Worm (Caenorhabditis elegans) whole organism, L2 larva: Measurements from ENCODE around the gene nhr-15.

ENCODE experiments used
- F13H6.1 ChIP-seq: sonication (generic microtip); optimal IDR thresholded peaks from 2 replicates; lab custom pipeline; 2016; ENCODE audit warnings: missing genetic modification characterization, missing compliant biosample characterization
- ZK546.5 ChIP-seq: sonication (generic microtip); optimal IDR thresholded peaks from 2 replicates; lab custom pipeline; 2017; ENCODE audit warnings: missing biosample characterization, missing genetic modification characterization
- alr-1 ChIP-seq: fragments of 150-350 bp; optimal IDR thresholded peaks from 2 replicates; lab custom pipeline; 2014; ENCODE audit warnings: missing biosample characterization, missing genetic modification characterization
- aly-2 ChIP-seq: fragments of 150-350 bp; optimal IDR thresholded peaks from 2 replicates; lab custom pipeline; 2014; ENCODE audit warnings: missing biosample characterization, missing genetic modification characterization
- ama-1 ChIP-seq: fragments of 150-350 bp; optimal IDR thresholded peaks from 2 replicates; lab custom pipeline; 2018; ENCODE audit warnings: inconsistent platforms
- ceh-16 ChIP-seq: fragments of 150-350 bp; optimal IDR thresholded peaks from 2 replicates; lab custom pipeline; 2014; ENCODE audit warnings: missing biosample characterization, missing genetic modification characterization
- ceh-82 ChIP-seq: fragments of 150-350 bp; optimal IDR thresholded peaks from 2 replicates; lab custom pipeline; 2014; ENCODE audit warnings: missing biosample characterization, missing genetic modification characterization
- crh-2 ChIP-seq: sonication (generic microtip); optimal IDR thresholded peaks from 2 replicates; lab custom pipeline; 2017; ENCODE audit warnings: missing biosample characterization, missing genetic modification characterization
- dmd-4 ChIP-seq: sonication (generic microtip); optimal IDR thresholded peaks from 2 replicates; lab custom pipeline; 2017; ENCODE audit warnings: missing biosample characterization, missing genetic modification characterization
- elt-3 ChIP-seq: sonication (generic microtip); optimal IDR thresholded peaks from 2 replicates; lab custom pipeline; 2017; ENCODE audit warnings: missing biosample characterization, missing genetic modification characterization
- fos-1 ChIP-seq: fragments of 150-350 bp; optimal IDR thresholded peaks from 2 replicates; lab custom pipeline; 2014; ENCODE audit warnings: missing biosample characterization, missing genetic modification characterization
- gmeb-1 ChIP-seq: fragments of 150-350 bp; optimal IDR thresholded peaks from 2 replicates; lab custom pipeline; 2014; ENCODE audit warnings: missing biosample characterization, missing genetic modification characterization
- lin-39 ChIP-seq: fragments of 150-350 bp; optimal IDR thresholded peaks from 2 replicates; lab custom pipeline; 2014; ENCODE audit warnings: missing biosample characterization, missing genetic modification reagents, missing genetic modification characterization
- lsy-2 ChIP-seq, 2 experiments: fragments of 150-350 bp in 1 of 2; sonication (generic microtip) in 1 of 2; optimal IDR thresholded peaks; 2 replicates each; lab custom pipeline; 2014 to 2017; ENCODE audit warnings: missing biosample characterization in 2 of 2, missing genetic modification characterization in 2 of 2
- mab-5 ChIP-seq: fragments of 150-350 bp; optimal IDR thresholded peaks from 2 replicates; lab custom pipeline; 2014; ENCODE audit warnings: missing biosample characterization, missing genetic modification characterization
- mbf-1 ChIP-seq: sonication (generic microtip); optimal IDR thresholded peaks from 2 replicates; lab custom pipeline; 2017; ENCODE audit warnings: missing biosample characterization, missing genetic modification characterization
- mdl-1 ChIP-seq, 2 experiments: fragments of 150-350 bp in 1 of 2; sonication (generic microtip) in 1 of 2; optimal IDR thresholded peaks; 2 replicates each; lab custom pipeline; 2017; ENCODE audit warnings: missing biosample characterization in 2 of 2, missing genetic modification characterization in 2 of 2
- nhr-10 ChIP-seq: sonication (generic microtip); optimal IDR thresholded peaks from 2 replicates; lab custom pipeline; 2017; ENCODE audit warnings: missing biosample characterization, missing genetic modification characterization
- nhr-11 ChIP-seq: fragments of 150-350 bp; optimal IDR thresholded peaks from 2 replicates; lab custom pipeline; 2014; ENCODE audit warnings: missing biosample characterization, missing genetic modification characterization
- nhr-12 ChIP-seq: fragments of 150-350 bp; optimal IDR thresholded peaks from 2 replicates; lab custom pipeline; 2014; ENCODE audit warnings: missing biosample characterization, missing genetic modification characterization
- nhr-129 ChIP-seq: fragments of 150-350 bp; optimal IDR thresholded peaks from 2 replicates; lab custom pipeline; 2014; ENCODE audit warnings: missing biosample characterization, missing genetic modification characterization
- nhr-21 ChIP-seq: fragments of 150-350 bp; optimal IDR thresholded peaks from 2 replicates; lab custom pipeline; 2014; ENCODE audit warnings: missing biosample characterization, missing genetic modification characterization
- nhr-23 ChIP-seq: fragments of 150-350 bp; optimal IDR thresholded peaks from 2 replicates; lab custom pipeline; 2014; ENCODE audit warnings: missing biosample characterization, missing genetic modification reagents, missing genetic modification characterization
- nhr-25 ChIP-seq: fragments of 150-350 bp; sonication (generic microtip); optimal IDR thresholded peaks from 3 replicates; lab custom pipeline; 2014; ENCODE audit warnings: missing biosample characterization, missing genetic modification characterization
- nhr-6 ChIP-seq: fragments of 150-350 bp; optimal IDR thresholded peaks from 2 replicates; lab custom pipeline; 2014; ENCODE audit warnings: missing biosample characterization, missing genetic modification characterization
- skn-1 ChIP-seq: sonication (generic microtip); optimal IDR thresholded peaks from 2 replicates; lab custom pipeline; 2017; ENCODE audit warnings: missing biosample characterization, missing genetic modification characterization
- sma-3 ChIP-seq: sonication (generic microtip); optimal IDR thresholded peaks from 2 replicates; lab custom pipeline; 2016; ENCODE audit warnings: missing genetic modification reagents, missing genetic modification characterization, missing compliant biosample characterization
- sma-9 ChIP-seq, 2 experiments: fragments of 150-350 bp in 1 of 2; sonication (generic microtip) in 1 of 2; optimal IDR thresholded peaks; 2 replicates each; lab custom pipeline; 2014 to 2016; ENCODE audit warnings: missing genetic modification characterization in 2 of 2, mild to moderate bottlenecking in 1 of 2, missing biosample characterization in 1 of 2, missing compliant biosample characterization in 1 of 2, missing genetic modification reagents in 1 of 2, moderate library complexity in 1 of 2
- snpc-4 ChIP-seq: fragments of 150-350 bp; optimal IDR thresholded peaks from 2 replicates; lab custom pipeline; 2014; ENCODE audit warnings: missing biosample characterization, missing genetic modification characterization
- unc-39 ChIP-seq: fragments of 150-350 bp; optimal IDR thresholded peaks from 2 replicates; lab custom pipeline; 2014; ENCODE audit warnings: missing biosample characterization, missing genetic modification characterization
- unc-55 ChIP-seq: fragments of 150-350 bp; sonication (generic microtip); optimal IDR thresholded peaks from 3 replicates; lab custom pipeline; 2014; ENCODE audit warnings: missing biosample characterization, missing genetic modification reagents, missing genetic modification characterization
- unc-62 ChIP-seq: fragments of 150-350 bp; optimal IDR thresholded peaks from 2 replicates; lab custom pipeline; 2014; ENCODE audit warnings: missing biosample characterization, missing genetic modification reagents, missing genetic modification characterization
- zag-1 ChIP-seq: fragments of 150-350 bp; optimal IDR thresholded peaks from 2 replicates; lab custom pipeline; 2014; ENCODE audit warnings: missing biosample characterization, missing genetic modification characterization
- ztf-1 ChIP-seq: fragments of 200-800 bp; sonication (Bioruptor generic); conservative IDR thresholded peaks from 2 replicates; pipeline ENCODE4 v1.3.6; 2022; ENCODE audit warnings: missing genetic modification characterization, missing compliant biosample characterization
- ztf-11 ChIP-seq: sonication (generic microtip); optimal IDR thresholded peaks from 2 replicates; lab custom pipeline; 2017; ENCODE audit warnings: missing biosample characterization, missing genetic modification characterization
- ztf-4 ChIP-seq: fragments of 150-350 bp; optimal IDR thresholded peaks from 2 replicates; lab custom pipeline; 2014; ENCODE audit warnings: missing biosample characterization, missing genetic modification characterization

Gene nhr-15

ce11 chrV:351787-352186 lies 39.3 kb downstream of the nhr-15 start:
- TF ChIP-seq ama-1 (lab: Kevin White, UChicago) (no peak), ztf-11 (tag; lab: Kevin White, UChicago) (no peak), unc-39 (tag; lab: Kevin White, UChicago) (no peak), ceh-82 (tag; lab: Kevin White, UChicago) (no peak), aly-2 (tag; lab: Kevin White, UChicago) (no peak), skn-1 (tag; lab: Kevin White, UChicago) (no peak)

- TF ChIP-seq ztf-11 (tag; lab: Kevin White, UChicago), result no peak
- no peak for TF ChIP-seq gmeb-1 (tag; lab: Kevin White, UChicago)
- TF ChIP-seq ceh-82 (tag; lab: Kevin White, UChicago), result no peak
- no peak for TF ChIP-seq ztf-4 (tag; lab: Kevin White, UChicago)
- TF ChIP-seq sma-9 (GFP tag; optimal IDR thresholded peaks at IDR 0.05; lab: Kevin White, UChicago), result no peak
- no peak for TF ChIP-seq sma-9 (tag; optimal IDR thresholded peaks at IDR 0.05; lab: Kevin White, UChicago)
- no peak for TF ChIP-seq unc-55 (GFP tag; lab: Kevin White, UChicago)
- TF ChIP-seq ZK546.5 (tag; lab: Kevin White, UChicago), result no peak
- TF ChIP-seq elt-3 (tag; lab: Kevin White, UChicago), result no peak
- no peak for TF ChIP-seq ceh-16
- no peak for TF ChIP-seq fos-1
- no peak for TF ChIP-seq nhr-25 (tag; lab: Kevin White, UChicago)
- no peak for TF ChIP-seq dmd-4
Observed at ce11 chrV:356959-357702, 44.6 kb downstream of the nhr-15 start.

- TF ChIP-seq alr-1 (tag; lab: Kevin White, UChicago) (no peak), unc-62 (no peak), mdl-1 (tag; optimal IDR thresholded peaks at IDR 0.05; lab: Kevin White, UChicago) (no peak), fos-1 (no peak), lsy-2 (tag; optimal IDR thresholded peaks at IDR 0.05; lab: Kevin White, UChicago) (no peak), mab-5 (tag; lab: Kevin White, UChicago) (no peak), mbf-1 (no peak), nhr-12 (tag; lab: Kevin White, UChicago) (no peak), ceh-16 (no peak), crh-2 (tag; lab: Kevin White, UChicago) (no peak), ztf-1 (GFP tag; lab: Robert Waterston, UW) (no peak), lin-39 (tag; lab: Kevin White, UChicago) (no peak), zag-1 (tag; lab: Kevin White, UChicago) (no peak), F13H6.1 (no peak), nhr-11 (tag; lab: Kevin White, UChicago) (no peak), dmd-4 (no peak), nhr-23 (no peak), unc-39 (tag; lab: Kevin White, UChicago) (no peak)
Observed at ce11 chrV:358473-358872, 46.0 kb downstream of the nhr-15 start.

ce11 chrV:359466-359865 lies 46.9 kb downstream of the nhr-15 start, which contains the start of gene T22H9.1:
Gene T22H9.1 (plus strand): TSS chrV:359766.
- TF ChIP-seq unc-55 (GFP tag; lab: Kevin White, UChicago), result no peak
- TF ChIP-seq sma-3 (GFP tag; lab: Kevin White, UChicago), result no peak
- TF ChIP-seq nhr-10 (tag; lab: Kevin White, UChicago), result no peak
- no peak for TF ChIP-seq nhr-129 (tag; lab: Kevin White, UChicago)

ce11 chrV:360068-360467 lies 47.5 kb downstream of the nhr-15 start:
- TF ChIP-seq mbf-1 (no peak), fos-1 (no peak), crh-2 (tag; lab: Kevin White, UChicago) (no peak), F13H6.1 (no peak), nhr-10 (tag; lab: Kevin White, UChicago) (no peak), nhr-21 (tag; lab: Kevin White, UChicago) (no peak), ama-1 (lab: Kevin White, UChicago) (no peak), nhr-129 (tag; lab: Kevin White, UChicago) (no peak), lin-39 (tag; lab: Kevin White, UChicago) (no peak), nhr-6 (no peak), ZK546.5 (tag; lab: Kevin White, UChicago) (no peak), snpc-4 (tag; lab: Kevin White, UChicago) (no peak), alr-1 (tag; lab: Kevin White, UChicago) (no peak)
